Worm (Caenorhabditis elegans): ENCODE data around the gene T23G7.3.

- TF ChIP-seq him-1 (tag; optimal IDR thresholded peaks at IDR 0.05) (no peak), dao-5 (tag; optimal IDR thresholded peaks at IDR 0.05) (no peak), W03F9.2 (tag; optimal IDR thresholded peaks at IDR 0.05) (peak; percentile 10)
Observed at ce11 chrII:9169450-9169960, 1.9 kb upstream of the T23G7.3 start, which contains the start of gene dpl-1.

Measured in whole organism, L4/young adult.